1 fruit fly cellular context compared by ENCODE assay signal in genomic region chrX:1288924-1289608, dm6.
A peak's percentile ranks its signal among the peaks of the same experiment; 100 is the strongest.
TF ChIP-seq lines count a peak whose summit lies in the region.

No protein-coding gene starts in this region.

TF ChIP-seq in whole organism, embryonic, 481 proteins besides CTCF, POLR2A, EP300 and RAD21 (continued from another document):
- TF ChIP-seq CG8290 (GFP tag; optimal IDR thresholded peaks at IDR 0.05; lab: Kevin White, UChicago) (no peak), CG8290 (tag; optimal IDR thresholded peaks at IDR 0.05; lab: Kevin White, UChicago) (peak in 1 of 2 experiments; percentile 54), toy (GFP tag; IDR thresholded peaks at IDR 0.05; lab: Robert Waterston, UW) (no peak), CG11398 (GFP tag; optimal IDR thresholded peaks at IDR 0.05; lab: Kevin White, UChicago) (no peak), CG31224 (GFP tag; IDR thresholded peaks at IDR 0.05; lab: Robert Waterston, UW) (peak; percentile 86), insv (GFP tag; optimal IDR thresholded peaks at IDR 0.05; lab: Kevin White, UChicago) (peak in 1 of 2 experiments; percentile 6), stc (GFP tag; IDR thresholded peaks at IDR 0.05; lab: Robert Waterston, UW) (peak; percentile 17; the same call in 1 of the 2 replicates), CG10366 (GFP tag; IDR thresholded peaks at IDR 0.05; lab: Robert Waterston, UW) (no peak), trem (tag; optimal IDR thresholded peaks at IDR 0.05; lab: Kevin White, UChicago) (peak; percentile 22), CG4282 (GFP tag; optimal IDR thresholded peaks at IDR 0.05; lab: Kevin White, UChicago) (no peak), Nf-YC (tag; optimal IDR thresholded peaks at IDR 0.05; lab: Kevin White, UChicago) (peak; percentile 96), CG17361 (GFP tag; IDR thresholded peaks at IDR 0.05; lab: Robert Waterston, UW) (no peak), dmrt99B (tag; optimal IDR thresholded peaks at IDR 0.05; lab: Kevin White, UChicago) (no peak), CG14667 (GFP tag; IDR thresholded peaks at IDR 0.05; lab: Robert Waterston, UW) (no peak), CG6791 (GFP tag; IDR thresholded peaks at IDR 0.05; lab: Robert Waterston, UW; ENCODE audit: partially characterized antibody) (peak; percentile 38; the same call in 1 of the 3 replicates), wdn (GFP tag; IDR thresholded peaks at IDR 0.05; lab: Robert Waterston, UW) (no peak), z (GFP tag; IDR thresholded peaks at IDR 0.05; lab: Robert Waterston, UW) (no peak), crp (GFP tag; optimal IDR thresholded peaks at IDR 0.05; lab: Kevin White, UChicago) (peak in 1 of 2 experiments; percentile 80), CG6683 (GFP tag; optimal IDR thresholded peaks at IDR 0.05; lab: Kevin White, UChicago) (no peak), pzg (GFP tag; optimal IDR thresholded peaks at IDR 0.05; lab: Kevin White, UChicago) (peak; percentile 9), hbn (GFP tag; IDR thresholded peaks at IDR 0.05; lab: Robert Waterston, UW; ENCODE audit: partially characterized antibody) (no peak), ATbp (GFP tag; optimal IDR thresholded peaks at IDR 0.05; lab: Kevin White, UChicago) (no peak), Med (GFP tag; lab: Kevin White, UChicago) (peak; percentile 53), CG3281 (GFP tag; optimal IDR thresholded peaks at IDR 0.05; lab: Kevin White, UChicago) (no peak), CG3995 (GFP tag; optimal IDR thresholded peaks at IDR 0.05; lab: Kevin White, UChicago) (no peak), cad (GFP tag; optimal IDR thresholded peaks at IDR 0.05; lab: Kevin White, UChicago) (no peak), unc-4 (GFP tag; IDR thresholded peaks at IDR 0.05; lab: Robert Waterston, UW; ENCODE audit: partially characterized antibody) (0 out of 2 replicates have a peak, but pooled peaks have one; percentile 22), CG32767 (GFP tag; IDR thresholded peaks at IDR 0.05; lab: Robert Waterston, UW) (no peak), CG10462 (GFP tag; optimal IDR thresholded peaks at IDR 0.05; lab: Kevin White, UChicago) (peak; percentile 67), eve (GFP tag; optimal IDR thresholded peaks at IDR 0.05; lab: Kevin White, UChicago) (no peak), jigr1 (GFP tag; IDR thresholded peaks at IDR 0.05; lab: Robert Waterston, UW) (no peak), CG7556 (GFP tag; optimal IDR thresholded peaks at IDR 0.05; lab: Kevin White, UChicago) (no peak), stwl (tag; optimal IDR thresholded peaks at IDR 0.05; lab: Kevin White, UChicago) (peak; percentile 17), CG15011 (GFP tag; optimal IDR thresholded peaks at IDR 0.05; lab: Kevin White, UChicago) (no peak), CG7786 (GFP tag; optimal IDR thresholded peaks at IDR 0.05; lab: Kevin White, UChicago) (no peak), Scr (GFP tag; IDR thresholded peaks at IDR 0.05; lab: Robert Waterston, UW; ENCODE audit: partially characterized antibody) (no peak), otp (GFP tag; IDR thresholded peaks at IDR 0.05; lab: Robert Waterston, UW) (no peak), sd (tag; optimal IDR thresholded peaks at IDR 0.05; lab: Kevin White, UChicago) (peak; percentile 41), kni (GFP tag; optimal IDR thresholded peaks at IDR 0.05; lab: Kevin White, UChicago) (peak; percentile 28), CG17612 (GFP tag; IDR thresholded peaks at IDR 0.05; lab: Robert Waterston, UW) (peak; percentile 39; the same call in 1 of the 2 replicates), CG33213 (GFP tag; optimal IDR thresholded peaks at IDR 0.05; lab: Kevin White, UChicago) (peak; percentile 52), Opbp (GFP tag; IDR thresholded peaks at IDR 0.05; lab: Robert Waterston, UW; ENCODE audit: partially characterized antibody) (no peak), CG17359 (tag; optimal IDR thresholded peaks at IDR 0.05; lab: Kevin White, UChicago) (no peak), gfzf (GFP tag; optimal IDR thresholded peaks at IDR 0.05; lab: Kevin White, UChicago) (peak; percentile 50)
